Worm (Caenorhabditis elegans) whole organism, mixed stage, embryonic: Measurements from ENCODE around the gene F18G5.6.

Experiments
- cnd-1 ChIP-seq: fragments of 200-800 bp; sonication (Bioruptor generic); optimal IDR thresholded peaks from 2 replicates; lab custom pipeline; 2018; ENCODE audit warnings: mild to moderate bottlenecking, missing genetic modification characterization, missing compliant biosample characterization
- elt-1 ChIP-seq: sonication (generic microtip); optimal IDR thresholded peaks from 2 replicates; lab custom pipeline; 2017; ENCODE audit warnings: missing genetic modification characterization, mild to moderate bottlenecking, missing compliant biosample characterization, antibody characterized with exemption, moderate library complexity, borderline replicate concordance; ENCODE audit not compliant: insufficient read depth
- lin-13 ChIP-seq: fragments of 150-350 bp; optimal IDR thresholded peaks from 2 replicates; lab custom pipeline; 2014; ENCODE audit warnings: missing biosample characterization, missing genetic modification characterization
- nhr-237 ChIP-seq: fragments of 150-350 bp; optimal IDR thresholded peaks from 2 replicates; lab custom pipeline; 2014; ENCODE audit warnings: missing biosample characterization, missing genetic modification characterization
- sptf-1 ChIP-seq: sonication (generic microtip); optimal IDR thresholded peaks from 2 replicates; lab custom pipeline; 2017; ENCODE audit warnings: mild to moderate bottlenecking, missing genetic modification characterization, moderate library complexity, missing compliant biosample characterization

ce11 chrX:9311225-9311624 lies 47.1 kb upstream of the F18G5.6 start, which contains the start of gene H29C22.1:
- TF ChIP-seq sptf-1 (tag; lab: Kevin White, UChicago) = no peak
- no peak for TF ChIP-seq elt-1 (tag; lab: Kevin White, UChicago)
- no peak for TF ChIP-seq nhr-237 (tag; lab: Kevin White, UChicago)
- no peak for TF ChIP-seq lin-13 (tag; lab: Kevin White, UChicago)
- no peak for TF ChIP-seq cnd-1 (tag; lab: Kevin White, UChicago)
